Fruit fly (Drosophila melanogaster): ENCODE measurements around the gene CG14210.

The CG14210 gene

dm6 chrX:19631365-19631832 is 15.4 kb downstream of the CG14210 start (continued):
- TF ChIP-seq CG13287 (GFP tag; IDR thresholded peaks at IDR 0.05; ENCODE audit: partially characterized antibody), result peak; percentile 49; the same call in 1 of the 2 replicates
- no peak for TF ChIP-seq CG8388 (GFP tag; optimal IDR thresholded peaks at IDR 0.05)
- TF ChIP-seq Fer1 (GFP tag; optimal IDR thresholded peaks at IDR 0.05), result peak; percentile 12
- TF ChIP-seq dm (GFP tag; optimal IDR thresholded peaks at IDR 0.05), result no peak
- peak; percentile 25 for TF ChIP-seq ftz-f1 (GFP tag; optimal IDR thresholded peaks at IDR 0.05)
- TF ChIP-seq her (GFP tag; optimal IDR thresholded peaks at IDR 0.05), result no peak
- TF ChIP-seq tap (tag; optimal IDR thresholded peaks at IDR 0.05), result no peak
- TF ChIP-seq Gug (GFP tag; IDR thresholded peaks at IDR 0.05), result no peak
- TF ChIP-seq CG32772 (GFP tag; IDR thresholded peaks at IDR 0.05), result no peak
- TF ChIP-seq zen (tag; optimal IDR thresholded peaks at IDR 0.05), result no peak
- no peak for TF ChIP-seq CG15269 (tag; optimal IDR thresholded peaks at IDR 0.05)
- TF ChIP-seq CG11504 (tag; optimal IDR thresholded peaks at IDR 0.05), result no peak
- no peak for TF ChIP-seq CG17912 (GFP tag; optimal IDR thresholded peaks at IDR 0.05)
- TF ChIP-seq CG34376 (GFP tag; optimal IDR thresholded peaks at IDR 0.05), result peak; percentile 43
- no peak for TF ChIP-seq CrebB (tag; optimal IDR thresholded peaks at IDR 0.05)
- TF ChIP-seq tio (GFP tag; optimal IDR thresholded peaks at IDR 0.05), result no peak
- TF ChIP-seq ap (GFP tag; IDR thresholded peaks at IDR 0.05), result no peak
- no peak for TF ChIP-seq lmd (GFP tag; IDR thresholded peaks at IDR 0.05)
- no peak for TF ChIP-seq tin (GFP tag; optimal IDR thresholded peaks at IDR 0.05)
- no peak for TF ChIP-seq CG10565 (GFP tag; optimal IDR thresholded peaks at IDR 0.05)
- no peak for TF ChIP-seq Rfx (GFP tag; IDR thresholded peaks at IDR 0.05)
- no peak for TF ChIP-seq oc (tag; optimal IDR thresholded peaks at IDR 0.05)
- peak; percentile 51 for TF ChIP-seq CG12155 (GFP tag; optimal IDR thresholded peaks at IDR 0.05)
- TF ChIP-seq CG15601 (tag; optimal IDR thresholded peaks at IDR 0.05), result no peak
- TF ChIP-seq vnd (GFP tag; IDR thresholded peaks at IDR 0.05; ENCODE audit: partially characterized antibody), result no peak
- TF ChIP-seq CG6813 (GFP tag; optimal IDR thresholded peaks at IDR 0.05), result no peak
- no peak for TF ChIP-seq ac (GFP tag; optimal IDR thresholded peaks at IDR 0.05)
- TF ChIP-seq Hmx (GFP tag; optimal IDR thresholded peaks at IDR 0.05), result no peak
- TF ChIP-seq CG8924 (tag; optimal IDR thresholded peaks at IDR 0.05), result no peak
- TF ChIP-seq Hsf (GFP tag; optimal IDR thresholded peaks at IDR 0.05), result no peak
- TF ChIP-seq sna (GFP tag; IDR thresholded peaks at IDR 0.05; ENCODE audit: partially characterized antibody), result no peak
- no peak for TF ChIP-seq klu (GFP tag; IDR thresholded peaks at IDR 0.05)
- TF ChIP-seq jing (GFP tag; optimal IDR thresholded peaks at IDR 0.05), result no peak
- peak; percentile 44 for TF ChIP-seq YL-1 (GFP tag; optimal IDR thresholded peaks at IDR 0.05)
- TF ChIP-seq D19A (tag; optimal IDR thresholded peaks at IDR 0.05), result no peak
- no peak for TF ChIP-seq gce (GFP tag; IDR thresholded peaks at IDR 0.05)
- TF ChIP-seq CG11695 (GFP tag; IDR thresholded peaks at IDR 0.05), result peak; percentile 64; the same call in 1 of the 3 replicates
- TF ChIP-seq CG10274 (GFP tag; optimal IDR thresholded peaks at IDR 0.05), result no peak
- TF ChIP-seq Ets65A (GFP tag), result no peak
- TF ChIP-seq vvl (GFP tag; IDR thresholded peaks at IDR 0.05), result peak; percentile 38; the same call in 1 of the 2 replicates
- no peak for TF ChIP-seq Blimp-1 (GFP tag; optimal IDR thresholded peaks at IDR 0.05)
- no peak for TF ChIP-seq CG9437 (GFP tag; optimal IDR thresholded peaks at IDR 0.05)
- TF ChIP-seq CG15479 (GFP tag; optimal IDR thresholded peaks at IDR 0.05), result peak; percentile 55
- no peak; the same call in 2 of the 3 replicates for TF ChIP-seq mld (GFP tag; IDR thresholded peaks at IDR 0.05; ENCODE audit: partially characterized antibody)
- no peak for TF ChIP-seq stc (GFP tag; IDR thresholded peaks at IDR 0.05)
- no peak for TF ChIP-seq CG18599 (GFP tag; optimal IDR thresholded peaks at IDR 0.05)
- TF ChIP-seq CG16815 (GFP tag; optimal IDR thresholded peaks at IDR 0.05), result no peak
- no peak for TF ChIP-seq CG1792 (GFP tag; optimal IDR thresholded peaks at IDR 0.05)
- no peak for TF ChIP-seq hth (optimal IDR thresholded peaks at IDR 0.05)
- no peak for TF ChIP-seq Dek (tag; optimal IDR thresholded peaks at IDR 0.05)
- TF ChIP-seq CG17385 (GFP tag; optimal IDR thresholded peaks at IDR 0.05), result peak; percentile 29

All from whole organism, embryonic.